Fruit fly (Drosophila melanogaster) whole organism, wandering third instar larva: Measurements from ENCODE around the gene Nab2.

Source experiments
- CG32264 ChIP-seq: fragments of 200-800 bp; sonication (Bioruptor generic); optimal IDR thresholded peaks from 2 replicates; lab custom pipeline; 2016; ENCODE audit warnings: missing biosample characterization, missing genetic modification characterization
- CG9705 ChIP-seq: fragments of 200-800 bp; sonication (Bioruptor generic); optimal IDR thresholded peaks from 2 replicates; lab custom pipeline; 2018; ENCODE audit warnings: missing biosample characterization, mild to moderate bottlenecking, missing genetic modification characterization
- CrebA ChIP-seq: fragments of 200-800 bp; sonication (Bioruptor generic); optimal IDR thresholded peaks from 2 replicates; lab custom pipeline; 2016; ENCODE audit warnings: missing biosample characterization, mild to moderate bottlenecking, missing genetic modification characterization, borderline replicate concordance
- GATAd ChIP-seq: sonication (Bioruptor generic); optimal IDR thresholded peaks from 2 replicates; lab custom pipeline; 2016; ENCODE audit warnings: missing biosample characterization, missing genetic modification characterization
- HLH106 ChIP-seq: fragments of 200-800 bp; optimal IDR thresholded peaks from 3 replicates; lab custom pipeline; 2019; ENCODE audit warnings: missing biosample characterization, mild to moderate bottlenecking, missing genetic modification characterization, moderate library complexity
- Hnf4 ChIP-seq: fragments of 200-800 bp; sonication (Bioruptor generic); optimal IDR thresholded peaks from 2 replicates; lab custom pipeline; 2016; ENCODE audit warnings: missing biosample characterization, mild to moderate bottlenecking, missing genetic modification characterization
- Hr78 ChIP-seq: fragments of >200 bp; optimal IDR thresholded peaks from 2 replicates; lab custom pipeline; 2017; ENCODE audit warnings: missing biosample characterization, missing genetic modification characterization
- Hr83 ChIP-seq: fragments of 200-300 bp; sonication (Bioruptor generic); optimal IDR thresholded peaks from 2 replicates; lab custom pipeline; 2016; ENCODE audit warnings: missing biosample characterization, mild to moderate bottlenecking, missing genetic modification characterization, moderate library complexity; ENCODE audit not compliant: poor library complexity, severe bottlenecking
- Jra ChIP-seq: sonication (Bioruptor generic); optimal IDR thresholded peaks from 2 replicates; lab custom pipeline; 2016; ENCODE audit warnings: missing biosample characterization, missing genetic modification characterization
- Mio ChIP-seq: sonication (Bioruptor generic); optimal IDR thresholded peaks from 2 replicates; lab custom pipeline; 2016; ENCODE audit warnings: missing biosample characterization, missing genetic modification characterization
- Myc ChIP-seq: fragments of >200 bp; optimal IDR thresholded peaks from 2 replicates; lab custom pipeline; 2017
- N ChIP-seq: fragments of >200 bp; optimal IDR thresholded peaks from 2 replicates; lab custom pipeline; 2018; ENCODE audit warnings: missing biosample characterization, missing external identifiers, missing genetic modification characterization
- OdsH ChIP-seq: fragments of 200-800 bp; sonication (Bioruptor generic); optimal IDR thresholded peaks from 2 replicates; lab custom pipeline; 2016; ENCODE audit warnings: missing biosample characterization, mild to moderate bottlenecking, missing genetic modification characterization
- Rel ChIP-seq, 2 experiments: fragments of 200-800 bp; sonication (Bioruptor generic) in 1 of 2; optimal IDR thresholded peaks; 2 replicates in 1 of 2; 3 replicates in 1 of 2; lab custom pipeline; 2016 to 2019; ENCODE audit warnings: mild to moderate bottlenecking in 2 of 2, missing biosample characterization in 2 of 2, missing genetic modification characterization in 2 of 2, moderate library complexity in 1 of 2
- Sp1 ChIP-seq: fragments of 200-800 bp; sonication (Bioruptor generic); optimal IDR thresholded peaks from 3 replicates; lab custom pipeline; 2019; ENCODE audit warnings: missing biosample characterization, mild to moderate bottlenecking, missing genetic modification characterization, moderate library complexity
- Vsx2 ChIP-seq: fragments of 200-300, 225-300 bp; sonication (Bioruptor generic); optimal IDR thresholded peaks from 2 replicates; lab custom pipeline; 2018; ENCODE audit warnings: missing biosample characterization, missing genetic modification characterization; ENCODE audit not compliant: partially characterized antibody
- brk ChIP-seq: fragments of 200-800 bp; sonication (Bioruptor generic); optimal IDR thresholded peaks from 2 replicates; lab custom pipeline; 2016; ENCODE audit warnings: missing biosample characterization, mild to moderate bottlenecking, missing genetic modification characterization
- dmrt93B ChIP-seq: fragments of 200-800 bp; sonication (Bioruptor generic); optimal IDR thresholded peaks from 2 replicates; lab custom pipeline; 2018; ENCODE audit warnings: missing biosample characterization, mild to moderate bottlenecking, missing genetic modification characterization
- dsf ChIP-seq: sonication (Bioruptor generic); optimal IDR thresholded peaks from 2 replicates; lab custom pipeline; 2016; ENCODE audit warnings: missing biosample characterization, missing genetic modification characterization, borderline replicate concordance
- ey ChIP-seq: fragments of 200-800 bp; sonication (Bioruptor generic); optimal IDR thresholded peaks from 2 replicates; lab custom pipeline; 2016; ENCODE audit warnings: missing biosample characterization, missing genetic modification characterization
- foxo ChIP-seq, 2 experiments: fragments of 200-800 bp; sonication (Bioruptor generic); optimal IDR thresholded peaks; 2 replicates in 1 of 2; 3 replicates in 1 of 2; lab custom pipeline; 2016 to 2017; ENCODE audit warnings: missing biosample characterization in 2 of 2, missing genetic modification characterization in 2 of 2
- fru ChIP-seq: fragments of 200-800 bp; sonication (Bioruptor generic); optimal IDR thresholded peaks from 3 replicates; lab custom pipeline; 2016; ENCODE audit warnings: missing biosample characterization, mild to moderate bottlenecking, missing genetic modification characterization
- h ChIP-seq: fragments of 200-800 bp; sonication (Bioruptor generic); optimal IDR thresholded peaks from 3 replicates; lab custom pipeline; 2016; ENCODE audit warnings: missing biosample characterization, mild to moderate bottlenecking, missing genetic modification characterization
- jim ChIP-seq: fragments of 175-275, 200-325 bp; sonication (Bioruptor generic); optimal IDR thresholded peaks from 2 replicates; lab custom pipeline; 2016; ENCODE audit warnings: missing biosample characterization, mild to moderate bottlenecking, missing genetic modification characterization
- lola ChIP-seq: fragments of >200 bp; optimal IDR thresholded peaks from 2 replicates; lab custom pipeline; 2017; ENCODE audit warnings: missing biosample characterization, missing genetic modification characterization
- pan ChIP-seq: fragments of >200 bp; optimal IDR thresholded peaks from 2 replicates; lab custom pipeline; 2017
- rgr ChIP-seq: fragments of 200-800 bp; sonication (Bioruptor generic); optimal IDR thresholded peaks from 3 replicates; lab custom pipeline; 2016; ENCODE audit warnings: missing biosample characterization, mild to moderate bottlenecking, missing genetic modification characterization
- sv ChIP-seq: fragments of 200-800 bp; sonication (Bioruptor generic); optimal IDR thresholded peaks from 3 replicates; lab custom pipeline; 2016; ENCODE audit warnings: missing biosample characterization, missing genetic modification characterization
- tai ChIP-seq: sonication (Bioruptor generic); optimal IDR thresholded peaks from 2 replicates; lab custom pipeline; 2016; ENCODE audit warnings: missing biosample characterization, missing genetic modification characterization
- usp ChIP-seq: fragments of >200 bp; optimal IDR thresholded peaks from 2 replicates; lab custom pipeline; 2017; ENCODE audit warnings: missing biosample characterization, missing genetic modification characterization
- woc ChIP-seq: sonication (Bioruptor generic); optimal IDR thresholded peaks from 2 replicates; lab custom pipeline; 2016; ENCODE audit warnings: missing biosample characterization, mild to moderate bottlenecking, missing genetic modification characterization

The Nab2 gene

dm6 chr3R:24287157-24287556, 31.1 kb downstream of the Nab2 start:
- TF ChIP-seq Mio (GFP tag; lab: Kevin White, UChicago), result no peak
- TF ChIP-seq Hnf4, result peak; percentile 27

- TF ChIP-seq Hr78 (GFP tag; lab: Kevin White, UChicago), result no peak
- TF ChIP-seq lola (GFP tag; lab: Kevin White, UChicago), result no peak
- no peak for TF ChIP-seq woc (GFP tag; lab: Kevin White, UChicago)
- TF ChIP-seq fru (GFP tag; lab: Kevin White, UChicago), result no peak
- TF ChIP-seq HLH106 (tag; lab: Kevin White, UChicago), result no peak
- TF ChIP-seq ey (GFP tag; lab: Kevin White, UChicago), result no peak
- no peak for TF ChIP-seq N (GFP tag; lab: Kevin White, UChicago)
- no peak for TF ChIP-seq CG32264 (GFP tag; lab: Kevin White, UChicago)
- TF ChIP-seq Hnf4, result no peak
- TF ChIP-seq GATAd, result no peak
- TF ChIP-seq dmrt93B (GFP tag; lab: Kevin White, UChicago), result no peak
- no peak for TF ChIP-seq Sp1 (GFP tag; lab: Kevin White, UChicago)
- TF ChIP-seq CrebA (GFP tag; lab: Kevin White, UChicago), result no peak
- TF ChIP-seq OdsH (GFP tag; lab: Kevin White, UChicago), result no peak
- TF ChIP-seq jim (GFP tag; lab: Kevin White, UChicago), result no peak
- TF ChIP-seq tai (GFP tag; lab: Kevin White, UChicago), result no peak
- TF ChIP-seq CG9705 (GFP tag; lab: Kevin White, UChicago), result no peak
- TF ChIP-seq Vsx2 (GFP tag; lab: Kevin White, UChicago), result no peak
- no peak for TF ChIP-seq dsf (GFP tag; lab: Kevin White, UChicago)
- no peak for TF ChIP-seq rgr
Observed at dm6 chr3R:24285423-24285822, 32.8 kb downstream of the Nab2 start.

- TF ChIP-seq Vsx2 (GFP tag; lab: Kevin White, UChicago) (no peak), usp (no peak), Myc (lab: Kevin White, UChicago) (no peak), dmrt93B (GFP tag; lab: Kevin White, UChicago) (no peak), pan (no peak), woc (GFP tag; lab: Kevin White, UChicago) (no peak), Hr83 (GFP tag; lab: Kevin White, UChicago) (no peak), h (GFP tag; lab: Kevin White, UChicago) (no peak), Mio (GFP tag; lab: Kevin White, UChicago) (no peak), Hr78 (GFP tag; lab: Kevin White, UChicago) (no peak), Rel (GFP tag; optimal IDR thresholded peaks at IDR 0.05; lab: Kevin White, UChicago) (no peak), Rel (tag; optimal IDR thresholded peaks at IDR 0.05; lab: Kevin White, UChicago) (no peak), CG32264 (GFP tag; lab: Kevin White, UChicago) (no peak), brk (GFP tag; lab: Kevin White, UChicago) (no peak), foxo (GFP tag; optimal IDR thresholded peaks at IDR 0.05; lab: Kevin White, UChicago) (no peak), Jra (GFP tag; lab: Kevin White, UChicago) (no peak), OdsH (GFP tag; lab: Kevin White, UChicago) (no peak), CrebA (GFP tag; lab: Kevin White, UChicago) (no peak), Sp1 (GFP tag; lab: Kevin White, UChicago) (no peak), sv (no peak)
Observed at dm6 chr3R:24284164-24284563, 34.1 kb downstream of the Nab2 start.

- TF ChIP-seq Rel (GFP tag; optimal IDR thresholded peaks at IDR 0.05; lab: Kevin White, UChicago) (no peak), Rel (tag; optimal IDR thresholded peaks at IDR 0.05; lab: Kevin White, UChicago) (peak; percentile 39), usp (no peak), Sp1 (GFP tag; lab: Kevin White, UChicago) (peak; percentile 17)
Observed at dm6 chr3R:24283582-24284085, 34.6 kb downstream of the Nab2 start, which contains the start of gene CG6356. Gene CG6356, plus strand, starts transcription at chr3R:24283955.
